Worm (Caenorhabditis elegans): ENCODE measurements around the gene Y51A2B.8.

DNA sequence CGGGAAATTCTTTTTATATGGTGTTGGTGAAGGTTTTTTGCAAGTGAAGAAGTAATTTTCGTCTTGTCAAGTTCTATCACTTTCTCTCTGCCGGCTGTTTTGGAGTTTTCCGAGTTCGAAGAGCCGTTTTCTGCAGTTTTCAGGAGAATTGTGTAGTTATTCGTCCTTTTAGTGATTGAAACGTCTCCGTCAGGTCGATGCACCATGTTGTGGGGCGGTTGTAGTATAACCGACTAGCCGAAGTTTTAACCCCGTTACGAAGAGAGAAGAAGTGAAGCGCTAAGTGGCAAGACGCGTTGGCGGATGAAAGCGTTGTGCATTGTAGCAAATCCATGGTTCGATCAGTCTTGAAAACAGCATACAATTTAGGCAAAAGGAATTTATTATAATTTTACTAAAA is 23.8 kb downstream of the Y51A2B.8 start:
- TF ChIP-seq T22C8.4 (GFP tag; IDR thresholded peaks at IDR 0.05) (no peak), ztf-23 (GFP tag; IDR thresholded peaks at IDR 0.05) (no peak), tab-1 (GFP tag; IDR thresholded peaks at IDR 0.05) (no peak), med-1 (GFP tag; optimal IDR thresholded peaks at IDR 0.05; ENCODE audit: insufficient read depth) (no peak), ref-1 (GFP tag; conservative IDR thresholded peaks at IDR 0.05) (no peak), flt-1 (GFP tag; IDR thresholded peaks at IDR 0.05) (no peak), klf-2 (GFP tag; conservative IDR thresholded peaks at IDR 0.05) (no peak), cog-1 (tag; optimal IDR thresholded peaks at IDR 0.05) (no peak)

Data from whole organism, midembryonic.